Worm (Caenorhabditis elegans) whole organism, late embryonic: ENCODE measurements around the gene gkow-1.

ENCODE experiments used
- C08G9.2 ChIP-seq: sonication (generic microtip); optimal IDR thresholded peaks from 2 replicates; lab custom pipeline; 2016; ENCODE audit warnings: mild to moderate bottlenecking, missing genetic modification characterization, moderate library complexity, missing compliant biosample characterization
- F13H6.1 ChIP-seq: sonication (generic microtip); optimal IDR thresholded peaks from 2 replicates; lab custom pipeline; 2016; ENCODE audit warnings: missing genetic modification characterization, missing compliant biosample characterization
- K02D7.2 ChIP-seq: sonication (generic microtip); optimal IDR thresholded peaks from 2 replicates; lab custom pipeline; 2017; ENCODE audit warnings: mild to moderate bottlenecking, missing genetic modification characterization, missing compliant biosample characterization
- T23F11.4 ChIP-seq: fragments of 200-800 bp; sonication (Bioruptor generic); optimal IDR thresholded peaks from 2 replicates; lab custom pipeline; 2018; ENCODE audit warnings: mild to moderate bottlenecking, missing genetic modification characterization, missing compliant biosample characterization
- Y22D7AL.16 ChIP-seq: sonication (generic microtip); optimal IDR thresholded peaks from 2 replicates; lab custom pipeline; 2016; ENCODE audit warnings: missing genetic modification characterization, missing compliant biosample characterization
- ahr-1 ChIP-seq: sonication (generic microtip); optimal IDR thresholded peaks from 2 replicates; lab custom pipeline; 2016; ENCODE audit warnings: missing genetic modification characterization, missing compliant biosample characterization
- ama-1 ChIP-seq: fragments of 150-350 bp; optimal IDR thresholded peaks from 2 replicates; lab custom pipeline; 2014
- ceh-14 ChIP-seq: sonication (generic microtip); optimal IDR thresholded peaks from 2 replicates; lab custom pipeline; 2016; ENCODE audit warnings: missing genotype, missing genetic modification characterization, missing compliant biosample characterization
- ceh-2 ChIP-seq: sonication (generic microtip); optimal IDR thresholded peaks from 2 replicates; lab custom pipeline; 2016; ENCODE audit warnings: missing genotype, missing genetic modification characterization, missing compliant biosample characterization
- ceh-22 ChIP-seq: sonication (generic microtip); optimal IDR thresholded peaks from 2 replicates; lab custom pipeline; 2017; ENCODE audit warnings: missing biosample characterization, missing genetic modification characterization
- ceh-24 ChIP-seq: sonication (generic microtip); optimal IDR thresholded peaks from 2 replicates; lab custom pipeline; 2016; ENCODE audit warnings: mild to moderate bottlenecking, missing genetic modification characterization, missing compliant biosample characterization
- ceh-30 ChIP-seq: fragments of 150-350 bp; optimal IDR thresholded peaks from 2 replicates; lab custom pipeline; 2014; ENCODE audit warnings: missing biosample characterization, missing genetic modification characterization
- ceh-31 ChIP-seq: sonication (generic microtip); optimal IDR thresholded peaks from 2 replicates; lab custom pipeline; 2016; ENCODE audit warnings: missing genetic modification characterization, missing compliant biosample characterization
- ceh-34 ChIP-seq: sonication (generic microtip); optimal IDR thresholded peaks from 2 replicates; lab custom pipeline; 2016; ENCODE audit warnings: mild to moderate bottlenecking, missing genetic modification characterization, missing compliant biosample characterization
- ceh-45 ChIP-seq: fragments of 200-800 bp; sonication (Bioruptor generic); IDR thresholded peaks from 2 replicates; pipeline ENCODE4 v1.3.6; 2022; ENCODE audit warnings: missing genetic modification reagents, missing genetic modification characterization, missing compliant biosample characterization
- ceh-48 ChIP-seq: sonication (generic microtip); optimal IDR thresholded peaks from 2 replicates; lab custom pipeline; 2016; ENCODE audit warnings: missing genetic modification characterization, inconsistent platforms, missing compliant biosample characterization
- che-1 ChIP-seq: sonication (generic microtip); optimal IDR thresholded peaks from 2 replicates; lab custom pipeline; 2016; ENCODE audit warnings: mild to moderate bottlenecking, missing genetic modification characterization, missing compliant biosample characterization
- dmd-4 ChIP-seq: sonication (generic microtip); optimal IDR thresholded peaks from 2 replicates; lab custom pipeline; 2016; ENCODE audit warnings: borderline replicate concordance, missing genetic modification characterization, missing compliant biosample characterization
- dve-1 ChIP-seq: sonication (generic microtip); optimal IDR thresholded peaks from 2 replicates; lab custom pipeline; 2017; ENCODE audit warnings: antibody characterized with exemption, mild to moderate bottlenecking, missing genetic modification characterization, missing compliant biosample characterization
- elt-2 ChIP-seq: sonication (generic microtip); optimal IDR thresholded peaks from 2 replicates; lab custom pipeline; 2016; ENCODE audit warnings: missing genetic modification reagents, missing genetic modification characterization, missing compliant biosample characterization
- ets-4 ChIP-seq: sonication (generic microtip); optimal IDR thresholded peaks from 2 replicates; lab custom pipeline; 2016; ENCODE audit warnings: missing genetic modification characterization, missing compliant biosample characterization
- eyg-1 ChIP-seq: sonication (generic microtip); optimal IDR thresholded peaks from 2 replicates; lab custom pipeline; 2016; ENCODE audit warnings: missing genotype, missing genetic modification characterization, missing compliant biosample characterization
- fax-1 ChIP-seq: sonication (generic microtip); optimal IDR thresholded peaks from 2 replicates; lab custom pipeline; 2016; ENCODE audit warnings: missing genotype, missing genetic modification characterization, missing compliant biosample characterization
- fkh-6 ChIP-seq: sonication (generic microtip); optimal IDR thresholded peaks from 2 replicates; lab custom pipeline; 2016; ENCODE audit warnings: missing genetic modification characterization, missing compliant biosample characterization
- hlh-15 ChIP-seq: sonication (generic microtip); optimal IDR thresholded peaks from 2 replicates; lab custom pipeline; 2016; ENCODE audit warnings: missing genetic modification characterization, missing compliant biosample characterization
- hlh-30 ChIP-seq: sonication (generic microtip); optimal IDR thresholded peaks from 2 replicates; lab custom pipeline; 2017; ENCODE audit warnings: antibody characterized with exemption, missing genetic modification characterization, missing compliant biosample characterization; ENCODE audit not compliant: insufficient read depth
- hlh-8 ChIP-seq: sonication (generic microtip); optimal IDR thresholded peaks from 2 replicates; lab custom pipeline; 2016; ENCODE audit warnings: missing genotype, missing genetic modification characterization, missing compliant biosample characterization
- lim-6 ChIP-seq: sonication (generic microtip); optimal IDR thresholded peaks from 2 replicates; lab custom pipeline; 2016; ENCODE audit warnings: missing genetic modification characterization, missing compliant biosample characterization
- lin-11 ChIP-seq: fragments of 200-800 bp; sonication (Bioruptor generic); optimal IDR thresholded peaks from 2 replicates; lab custom pipeline; 2018; ENCODE audit warnings: mild to moderate bottlenecking, missing genetic modification characterization, missing compliant biosample characterization
- madf-2 ChIP-seq: sonication (generic microtip); optimal IDR thresholded peaks from 2 replicates; lab custom pipeline; 2017; ENCODE audit warnings: missing genetic modification characterization, missing compliant biosample characterization
- nfya-1 ChIP-seq: sonication (generic microtip); optimal IDR thresholded peaks from 2 replicates; lab custom pipeline; 2017; ENCODE audit warnings: missing genetic modification characterization, mild to moderate bottlenecking, missing compliant biosample characterization, antibody characterized with exemption, moderate library complexity
- nhr-11 ChIP-seq: fragments of 150-350 bp; optimal IDR thresholded peaks from 2 replicates; lab custom pipeline; 2014; ENCODE audit warnings: missing biosample characterization, missing genetic modification characterization
- npax-4 ChIP-seq: sonication (generic microtip); optimal IDR thresholded peaks from 2 replicates; lab custom pipeline; 2016; ENCODE audit warnings: missing genetic modification characterization, missing compliant biosample characterization
- pat-9 ChIP-seq: fragments of 200-800 bp; sonication (Bioruptor generic); optimal IDR thresholded peaks from 2 replicates; lab custom pipeline; 2018; ENCODE audit warnings: mild to moderate bottlenecking, missing genetic modification characterization, moderate library complexity, missing compliant biosample characterization
- pax-1 ChIP-seq: fragments of 150-350 bp; optimal IDR thresholded peaks from 2 replicates; lab custom pipeline; 2014; ENCODE audit warnings: missing biosample characterization, missing genetic modification characterization
- pha-2 ChIP-seq: sonication (generic microtip); optimal IDR thresholded peaks from 2 replicates; lab custom pipeline; 2017; ENCODE audit warnings: mild to moderate bottlenecking, missing genetic modification characterization, missing compliant biosample characterization
- pros-1 ChIP-seq: fragments of 150-350 bp; optimal IDR thresholded peaks from 2 replicates; lab custom pipeline; 2014; ENCODE audit warnings: missing biosample characterization, missing genetic modification reagents, missing genetic modification characterization
- ref-2 ChIP-seq: sonication (generic microtip); optimal IDR thresholded peaks from 2 replicates; lab custom pipeline; 2016; ENCODE audit warnings: missing genetic modification characterization, missing compliant biosample characterization
- rnt-1 ChIP-seq: sonication (generic microtip); optimal IDR thresholded peaks from 2 replicates; lab custom pipeline; 2016; ENCODE audit warnings: missing genetic modification characterization, missing compliant biosample characterization
- sdc-2 ChIP-seq: sonication (generic microtip); optimal IDR thresholded peaks from 2 replicates; lab custom pipeline; 2016; ENCODE audit warnings: missing genotype, missing genetic modification characterization, missing compliant biosample characterization
- sox-4 ChIP-seq: sonication (generic microtip); optimal IDR thresholded peaks from 2 replicates; lab custom pipeline; 2017; ENCODE audit warnings: mild to moderate bottlenecking, missing genetic modification characterization, inconsistent platforms, missing compliant biosample characterization
- tbx-2 ChIP-seq: sonication (generic microtip); optimal IDR thresholded peaks from 2 replicates; lab custom pipeline; 2016; ENCODE audit warnings: missing genetic modification characterization, missing compliant biosample characterization
- ttx-3 ChIP-seq: sonication (generic microtip); optimal IDR thresholded peaks from 2 replicates; lab custom pipeline; 2016; ENCODE audit warnings: missing genetic modification reagents, missing genetic modification characterization, missing compliant biosample characterization
- unc-3 ChIP-seq, 2 experiments: fragments of 200-800 bp in 1 of 2; sonication (Bioruptor generic) in 1 of 2; sonication (generic microtip) in 1 of 2; conservative IDR thresholded peaks in 1 of 2; optimal IDR thresholded peaks in 1 of 2; 2 replicates each; pipeline versions ENCODE4 v1.3.6 to Lab custom; 2016 to 2022; ENCODE audit warnings: missing compliant biosample characterization in 2 of 2, missing genetic modification characterization in 2 of 2, missing genetic modification reagents in 1 of 2
- unc-42 ChIP-seq: sonication (generic microtip); optimal IDR thresholded peaks from 2 replicates; lab custom pipeline; 2016; ENCODE audit warnings: missing genotype, missing genetic modification characterization, missing compliant biosample characterization
- unc-55 ChIP-seq: sonication (generic microtip); optimal IDR thresholded peaks from 2 replicates; lab custom pipeline; 2017; ENCODE audit warnings: missing biosample characterization, missing genetic modification reagents, missing genetic modification characterization
- ztf-16 ChIP-seq: sonication (generic microtip); optimal IDR thresholded peaks from 2 replicates; lab custom pipeline; 2017; ENCODE audit warnings: missing genetic modification characterization, missing compliant biosample characterization

Gene gkow-1

ce11 chrIV:10373772-10374288, 15.9 kb downstream of the gkow-1 start, which contains the start of gene mpz-5 (continued):
- no peak for TF ChIP-seq ceh-24 (tag; lab: Kevin White, UChicago)
- no peak for TF ChIP-seq F13H6.1
- TF ChIP-seq ceh-14 (tag; lab: Kevin White, UChicago): no peak
- TF ChIP-seq madf-2 (tag; lab: Kevin White, UChicago): no peak
- no peak for TF ChIP-seq lim-6 (tag; lab: Kevin White, UChicago)
- no peak for TF ChIP-seq pat-9
- TF ChIP-seq hlh-30 (tag; lab: Kevin White, UChicago): no peak
- no peak for TF ChIP-seq T23F11.4 (GFP tag; lab: Kevin White, UChicago)
- TF ChIP-seq ref-2 (tag; lab: Kevin White, UChicago): no peak
- no peak for TF ChIP-seq nhr-11 (tag; lab: Kevin White, UChicago)
- TF ChIP-seq ceh-30 (tag; lab: Kevin White, UChicago): no peak
- no peak for TF ChIP-seq fkh-6 (tag; lab: Kevin White, UChicago)
- TF ChIP-seq pax-1 (tag; lab: Kevin White, UChicago): no peak
- peak; percentile 20 for TF ChIP-seq dve-1 (tag; lab: Kevin White, UChicago)
- TF ChIP-seq ceh-45 (GFP tag; lab: Robert Waterston, UW): no peak

DNA sequence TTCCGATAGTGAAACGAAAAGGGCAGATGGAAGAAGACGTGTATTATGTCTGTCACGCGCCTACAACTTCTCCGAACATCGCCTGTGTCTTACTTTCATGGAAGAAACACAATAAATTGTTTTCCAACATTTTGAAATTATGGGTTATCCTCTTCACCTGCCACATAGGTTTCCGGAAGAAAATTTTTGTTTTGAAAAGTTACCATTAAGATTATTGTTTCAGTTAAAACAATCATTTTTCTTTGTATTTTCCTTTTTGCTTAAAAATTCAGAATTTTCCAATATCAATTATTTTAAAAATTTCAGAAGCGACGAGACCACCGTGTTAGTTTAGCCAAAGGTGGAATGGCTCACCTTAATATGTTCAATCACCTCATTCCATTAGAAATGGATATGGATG, 16.7 kb downstream of the gkow-1 start, which contains the start of gene mask-1:
mask-1 (plus strand) TSS at position 301 of the 400 bp plus-strand sequence.
- TF ChIP-seq pat-9 (no peak), che-1 (no peak), unc-42 (tag; lab: Kevin White, UChicago) (no peak), pha-2 (tag; lab: Kevin White, UChicago) (no peak), hlh-15 (tag; lab: Kevin White, UChicago) (no peak), sox-4 (tag; lab: Kevin White, UChicago) (no peak), unc-3 (GFP tag; conservative IDR thresholded peaks at IDR 0.05; lab: Robert Waterston, UW) (no peak), unc-3 (tag; optimal IDR thresholded peaks at IDR 0.05; lab: Kevin White, UChicago) (no peak)

DNA sequence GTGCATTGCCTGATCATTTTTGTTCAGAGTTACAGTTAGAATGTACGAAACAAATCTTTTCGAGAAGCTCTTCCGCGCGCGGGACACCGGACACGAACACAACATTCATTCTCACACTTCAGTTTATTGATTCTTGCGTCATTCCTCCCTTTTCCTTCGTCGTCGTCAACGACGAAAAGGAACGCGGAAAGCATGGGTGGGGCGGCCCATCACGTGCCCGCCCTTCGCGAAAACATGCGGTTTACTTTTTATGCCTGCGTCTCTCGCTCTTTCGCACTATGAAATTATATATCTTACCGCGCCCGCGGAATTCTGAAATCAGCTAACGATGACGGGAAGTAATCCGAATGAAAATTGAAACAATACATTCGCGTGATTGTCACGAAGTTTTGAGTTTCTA, 22.7 kb downstream of the gkow-1 start:
- TF ChIP-seq pax-1 (tag; lab: Kevin White, UChicago): no peak
- TF ChIP-seq ceh-2 (tag; lab: Kevin White, UChicago): peak; percentile 2
- peak; percentile 93 for TF ChIP-seq ceh-48 (tag; lab: Kevin White, UChicago)
- TF ChIP-seq che-1: no peak
- TF ChIP-seq fax-1: no peak
- no peak for TF ChIP-seq lin-11 (tag; lab: Kevin White, UChicago)
- no peak for TF ChIP-seq ztf-16 (tag; lab: Kevin White, UChicago)
- peak; percentile 24 for TF ChIP-seq tbx-2 (tag; lab: Kevin White, UChicago)
- no peak for TF ChIP-seq ceh-45 (GFP tag; lab: Robert Waterston, UW)
- TF ChIP-seq Y22D7AL.16 (tag; lab: Kevin White, UChicago): no peak
- TF ChIP-seq ref-2 (tag; lab: Kevin White, UChicago): peak; percentile 39
- TF ChIP-seq nfya-1 (tag; lab: Kevin White, UChicago): peak; percentile 48
- TF ChIP-seq ceh-31 (tag; lab: Kevin White, UChicago): peak; percentile 57
- TF ChIP-seq ahr-1 (tag; lab: Kevin White, UChicago): no peak
- TF ChIP-seq sox-4 (tag; lab: Kevin White, UChicago): no peak
- no peak for TF ChIP-seq pros-1 (tag; lab: Kevin White, UChicago)
- peak; percentile 80 for TF ChIP-seq ceh-34 (tag; lab: Kevin White, UChicago)
- no peak for TF ChIP-seq ttx-3
- peak; percentile 41 for TF ChIP-seq unc-42 (tag; lab: Kevin White, UChicago)
- no peak for TF ChIP-seq eyg-1 (tag; lab: Kevin White, UChicago)
- TF ChIP-seq dmd-4 (tag; lab: Kevin White, UChicago): no peak
- peak; percentile 4 for TF ChIP-seq ets-4 (tag; lab: Kevin White, UChicago)
- no peak for TF ChIP-seq F13H6.1
- TF ChIP-seq unc-55 (GFP tag; lab: Kevin White, UChicago): peak; percentile 49
- no peak for TF ChIP-seq pha-2 (tag; lab: Kevin White, UChicago)
- TF ChIP-seq hlh-15 (tag; lab: Kevin White, UChicago): no peak
- TF ChIP-seq sdc-2 (tag; lab: Kevin White, UChicago): no peak
- no peak for TF ChIP-seq hlh-8 (tag; lab: Kevin White, UChicago)
- no peak for TF ChIP-seq madf-2 (tag; lab: Kevin White, UChicago)
- TF ChIP-seq rnt-1 (tag; lab: Kevin White, UChicago): peak; percentile 71
- TF ChIP-seq unc-3 (GFP tag; conservative IDR thresholded peaks at IDR 0.05; lab: Robert Waterston, UW): no peak
- TF ChIP-seq unc-3 (tag; optimal IDR thresholded peaks at IDR 0.05; lab: Kevin White, UChicago): no peak
- TF ChIP-seq C08G9.2: no peak
- TF ChIP-seq ceh-30 (tag; lab: Kevin White, UChicago): no peak
- no peak for TF ChIP-seq K02D7.2 (tag; lab: Kevin White, UChicago)
- no peak for TF ChIP-seq npax-4 (tag; lab: Kevin White, UChicago)
- peak; percentile 7 for TF ChIP-seq elt-2 (tag; lab: Kevin White, UChicago)
- TF ChIP-seq ceh-22 (tag; lab: Kevin White, UChicago): no peak
- no peak for TF ChIP-seq ama-1 (lab: Kevin White, UChicago)
